Fruit fly (Drosophila melanogaster): ENCODE data around the gene CG7492.
A peak's percentile ranks its signal among the peaks of the same experiment; 100 is the strongest.

Gene CG7492

dm6 chr3L:7641467-7641866 is 13.1 kb downstream of the CG7492 start, which contains the start of gene CG7506:
Gene CG7506, minus strand, starts transcription at chr3L:7641648.
- TF ChIP-seq dmrt93B (GFP tag; optimal IDR thresholded peaks at IDR 0.05) (peak; percentile 35), jim (GFP tag; optimal IDR thresholded peaks at IDR 0.05) (no peak), rgr (GFP tag; optimal IDR thresholded peaks at IDR 0.05) (peak; percentile 21), HLH106 (tag; optimal IDR thresholded peaks at IDR 0.05) (peak; percentile 20), Rel (GFP tag; optimal IDR thresholded peaks at IDR 0.05) (no peak), Rel (tag; optimal IDR thresholded peaks at IDR 0.05) (peak; percentile 7), CG32264 (GFP tag; optimal IDR thresholded peaks at IDR 0.05) (no peak), CrebA (GFP tag; optimal IDR thresholded peaks at IDR 0.05; ENCODE audit: borderline replicate concordance) (no peak), Dfd (GFP tag; optimal IDR thresholded peaks at IDR 0.05) (no peak), Abd-B (GFP tag; optimal IDR thresholded peaks at IDR 0.05) (no peak), Sp1 (GFP tag; optimal IDR thresholded peaks at IDR 0.05) (no peak), CG9705 (GFP tag; optimal IDR thresholded peaks at IDR 0.05) (peak; percentile 16), psq (GFP tag; optimal IDR thresholded peaks at IDR 0.05) (no peak), Mio (GFP tag; optimal IDR thresholded peaks at IDR 0.05) (no peak), Hr78 (GFP tag; optimal IDR thresholded peaks at IDR 0.05) (no peak), fru (GFP tag; optimal IDR thresholded peaks at IDR 0.05) (no peak), brk (GFP tag; optimal IDR thresholded peaks at IDR 0.05) (no peak), dsf (GFP tag; optimal IDR thresholded peaks at IDR 0.05; ENCODE audit: borderline replicate concordance) (no peak), Hnf4 (GFP tag; optimal IDR thresholded peaks at IDR 0.05) (no peak)

DNA sequence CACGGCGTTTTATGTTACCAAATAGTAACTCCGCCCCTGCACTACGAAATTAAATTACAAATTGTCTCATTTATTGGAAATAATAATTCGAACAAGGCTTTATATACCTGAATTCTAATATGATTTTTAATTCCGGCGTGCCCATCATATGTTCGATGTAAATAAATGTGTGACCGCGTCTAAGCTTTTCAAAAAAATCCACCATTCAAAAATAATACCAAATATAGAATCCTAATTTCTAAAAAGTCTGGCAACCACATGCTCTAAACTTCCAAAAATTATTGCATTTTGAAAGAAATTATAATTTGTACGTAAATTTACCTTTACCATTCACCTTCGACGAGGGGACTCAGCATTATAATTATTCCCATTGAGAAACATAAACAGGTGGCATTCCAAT is 14.3 kb downstream of the CG7492 start, which contains the start of gene Urm1:
Gene Urm1 (minus strand): TSS at position 150 of the 400 bp plus-strand sequence.
- no peak for TF ChIP-seq h (GFP tag; optimal IDR thresholded peaks at IDR 0.05)

- TF ChIP-seq brk (GFP tag; optimal IDR thresholded peaks at IDR 0.05) (no peak), dl (GFP tag; optimal IDR thresholded peaks at IDR 0.05; ENCODE audit: insufficient read depth in 1 of 2, partially characterized antibody in 2 of 2) (no peak), usp (GFP tag; optimal IDR thresholded peaks at IDR 0.05) (no peak), Sp1 (GFP tag; optimal IDR thresholded peaks at IDR 0.05) (no peak), rgr (GFP tag; optimal IDR thresholded peaks at IDR 0.05) (no peak), Dif (GFP tag; optimal IDR thresholded peaks at IDR 0.05; ENCODE audit: partially characterized antibody) (peak; percentile 17), br (GFP tag; optimal IDR thresholded peaks at IDR 0.05) (no peak), Myc (optimal IDR thresholded peaks at IDR 0.05) (no peak), Dfd (GFP tag; optimal IDR thresholded peaks at IDR 0.05) (no peak)
Observed at dm6 chr3L:7639533-7639932, 15.0 kb downstream of the CG7492 start.

- TF ChIP-seq CrebA (GFP tag; optimal IDR thresholded peaks at IDR 0.05; ENCODE audit: borderline replicate concordance) (no peak), brk (GFP tag; optimal IDR thresholded peaks at IDR 0.05) (no peak)
Observed at dm6 chr3L:7634743-7635469, 19.6 kb downstream of the CG7492 start.

DNA sequence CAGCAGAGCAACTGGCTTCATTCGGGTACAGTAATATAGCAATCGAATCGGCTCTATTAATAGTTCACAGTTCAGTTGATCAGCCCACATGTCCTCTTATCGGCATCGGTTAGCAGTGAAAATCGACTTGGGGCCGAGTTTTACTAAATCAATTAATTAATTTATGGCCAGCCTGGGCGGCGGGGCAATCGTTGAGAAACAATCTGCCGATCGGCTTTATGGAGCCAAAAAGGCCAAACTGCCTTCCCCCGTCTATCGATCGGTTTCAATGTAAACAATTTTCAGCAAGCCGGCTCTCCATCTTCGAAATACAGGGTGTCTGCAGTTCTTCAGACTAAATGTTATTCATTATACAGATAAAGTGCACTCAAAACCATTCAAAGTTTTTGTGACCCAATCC is 20.9 kb downstream of the CG7492 start:
- TF ChIP-seq pan (optimal IDR thresholded peaks at IDR 0.05) = no peak
- no peak for TF ChIP-seq brk (GFP tag; optimal IDR thresholded peaks at IDR 0.05)
- no peak for TF ChIP-seq br (GFP tag; optimal IDR thresholded peaks at IDR 0.05)
- no peak for TF ChIP-seq Mio (GFP tag; optimal IDR thresholded peaks at IDR 0.05)
- no peak for TF ChIP-seq jim (GFP tag; optimal IDR thresholded peaks at IDR 0.05)
- TF ChIP-seq Sp1 (GFP tag; optimal IDR thresholded peaks at IDR 0.05) = no peak
- TF ChIP-seq CG9705 (GFP tag; optimal IDR thresholded peaks at IDR 0.05) = no peak

DNA sequence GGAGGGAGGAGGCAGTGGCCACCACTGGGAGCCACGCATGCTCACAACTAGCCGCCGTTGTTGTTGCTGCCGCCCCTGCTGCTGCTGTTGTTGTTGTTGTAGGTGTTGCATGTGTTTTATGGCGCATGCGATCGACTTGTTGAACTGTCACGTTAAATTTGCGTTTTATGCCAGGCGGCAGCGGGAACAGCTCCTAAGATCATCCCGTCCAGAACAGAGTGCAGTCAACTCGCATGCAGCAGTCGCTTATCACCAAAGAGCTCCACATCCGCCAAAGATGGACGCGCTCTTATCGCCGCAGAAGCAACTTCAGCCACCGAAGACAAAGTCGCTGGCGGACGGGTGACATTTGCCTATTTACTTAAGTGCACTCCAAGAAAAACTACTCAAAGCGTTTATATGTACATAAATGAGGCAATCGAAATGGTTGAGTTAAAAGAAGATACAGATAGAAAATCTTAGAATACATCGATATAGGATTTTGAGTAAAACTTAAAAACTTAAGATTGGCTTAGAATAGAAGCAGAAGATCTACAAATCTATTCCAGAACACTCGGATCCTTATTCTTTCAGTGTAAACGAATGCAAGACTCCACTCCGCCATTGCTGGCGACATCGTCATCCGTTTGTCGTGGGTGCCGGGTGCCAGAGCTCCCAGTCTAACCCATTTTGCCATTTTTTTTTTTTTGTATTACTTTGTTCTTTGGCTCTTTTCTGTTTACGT is 21.9 kb downstream of the CG7492 start:
- no peak for TF ChIP-seq sv (GFP tag; optimal IDR thresholded peaks at IDR 0.05)
- TF ChIP-seq Sp1 (GFP tag; optimal IDR thresholded peaks at IDR 0.05) = no peak
- TF ChIP-seq h (GFP tag; optimal IDR thresholded peaks at IDR 0.05) = no peak
- no peak for TF ChIP-seq OdsH (GFP tag; optimal IDR thresholded peaks at IDR 0.05)
- no peak for TF ChIP-seq rgr (GFP tag; optimal IDR thresholded peaks at IDR 0.05)
- TF ChIP-seq lola (GFP tag; optimal IDR thresholded peaks at IDR 0.05) = no peak
- TF ChIP-seq CG9705 (GFP tag; optimal IDR thresholded peaks at IDR 0.05) = no peak
- TF ChIP-seq psq (GFP tag; optimal IDR thresholded peaks at IDR 0.05) = no peak
- TF ChIP-seq br (GFP tag; optimal IDR thresholded peaks at IDR 0.05) = no peak
- no peak for TF ChIP-seq CrebA (GFP tag; optimal IDR thresholded peaks at IDR 0.05; ENCODE audit: borderline replicate concordance)
- TF ChIP-seq Abd-B (GFP tag; optimal IDR thresholded peaks at IDR 0.05) = no peak
- TF ChIP-seq ey (GFP tag; optimal IDR thresholded peaks at IDR 0.05) = no peak
- no peak for TF ChIP-seq dmrt93B (GFP tag; optimal IDR thresholded peaks at IDR 0.05)
- TF ChIP-seq CG32264 (GFP tag; optimal IDR thresholded peaks at IDR 0.05) = no peak
- no peak for TF ChIP-seq jim (GFP tag; optimal IDR thresholded peaks at IDR 0.05)
- TF ChIP-seq dsf (GFP tag; optimal IDR thresholded peaks at IDR 0.05; ENCODE audit: borderline replicate concordance) = no peak
- no peak for TF ChIP-seq Dfd (GFP tag; optimal IDR thresholded peaks at IDR 0.05)
- TF ChIP-seq tai (GFP tag; optimal IDR thresholded peaks at IDR 0.05) = no peak
- TF ChIP-seq Myc (optimal IDR thresholded peaks at IDR 0.05) = no peak
- no peak for TF ChIP-seq Vsx2 (GFP tag; optimal IDR thresholded peaks at IDR 0.05; ENCODE audit: partially characterized antibody)
